Fruit fly (Drosophila melanogaster): ENCODE measurements around the gene pb.

The pb gene

dm6 chr3R:6708858-6709257 is 33.0 kb downstream of the pb start:
- no peak for TF ChIP-seq CG11695 (GFP tag; IDR thresholded peaks at IDR 0.05)
- TF ChIP-seq CG10959 (GFP tag; IDR thresholded peaks at IDR 0.05) = no peak
- no peak for TF ChIP-seq B-H1 (GFP tag; IDR thresholded peaks at IDR 0.05)
- TF ChIP-seq jigr1 (GFP tag; IDR thresholded peaks at IDR 0.05) = no peak
- TF ChIP-seq CG7987 (GFP tag; optimal IDR thresholded peaks at IDR 0.05) = no peak
- TF ChIP-seq CG12659 (GFP tag; optimal IDR thresholded peaks at IDR 0.05) = no peak
- no peak for TF ChIP-seq abd-A (tag; optimal IDR thresholded peaks at IDR 0.05)
- TF ChIP-seq shn (GFP tag; optimal IDR thresholded peaks at IDR 0.05) = no peak
- no peak for TF ChIP-seq Ssrp (tag; optimal IDR thresholded peaks at IDR 0.05)
- TF ChIP-seq CG10147 (GFP tag; optimal IDR thresholded peaks at IDR 0.05) = no peak
- no peak for TF ChIP-seq Bteb2 (GFP tag; optimal IDR thresholded peaks at IDR 0.05)
- no peak for TF ChIP-seq Mrtf (GFP tag; IDR thresholded peaks at IDR 0.05)
- TF ChIP-seq nau (GFP tag; optimal IDR thresholded peaks at IDR 0.05) = no peak
- TF ChIP-seq Hmr (GFP tag; optimal IDR thresholded peaks at IDR 0.05) = peak; percentile 41
- no peak for TF ChIP-seq lilli (GFP tag; optimal IDR thresholded peaks at IDR 0.05)
- TF ChIP-seq Usf (GFP tag; optimal IDR thresholded peaks at IDR 0.05) = no peak
- TF ChIP-seq aop (GFP tag; IDR thresholded peaks at IDR 0.05) = no peak
- no peak for TF ChIP-seq sima (GFP tag; optimal IDR thresholded peaks at IDR 0.05)
- no peak for TF ChIP-seq CG9797 (GFP tag; optimal IDR thresholded peaks at IDR 0.05)
- TF ChIP-seq bowl (GFP tag; IDR thresholded peaks at IDR 0.05) = no peak
- no peak for TF ChIP-seq chm (GFP tag; IDR thresholded peaks at IDR 0.05)
- TF ChIP-seq Pdp1 (GFP tag; optimal IDR thresholded peaks at IDR 0.05) = no peak
- TF ChIP-seq CG13123 (GFP tag; optimal IDR thresholded peaks at IDR 0.05) = no peak
- no peak for TF ChIP-seq CG4730 (GFP tag; IDR thresholded peaks at IDR 0.05)
- no peak for TF ChIP-seq NC2β (GFP tag; optimal IDR thresholded peaks at IDR 0.05)
- TF ChIP-seq amos (GFP tag; IDR thresholded peaks at IDR 0.05; ENCODE audit: partially characterized antibody) = peak; percentile 48
- peak; percentile 41; the same call in 1 of the 2 replicates for TF ChIP-seq CG42726 (GFP tag; IDR thresholded peaks at IDR 0.05; ENCODE audit: partially characterized antibody)
- TF ChIP-seq CG15696 (tag; optimal IDR thresholded peaks at IDR 0.05) = no peak
- no peak for TF ChIP-seq Nf-YA (GFP tag; IDR thresholded peaks at IDR 0.05)
- TF ChIP-seq CG17802 (tag; optimal IDR thresholded peaks at IDR 0.05) = no peak
- no peak for TF ChIP-seq dm (GFP tag; optimal IDR thresholded peaks at IDR 0.05)
- no peak for TF ChIP-seq CG31441 (GFP tag; IDR thresholded peaks at IDR 0.05)
- TF ChIP-seq CG18476 (GFP tag; optimal IDR thresholded peaks at IDR 0.05) = no peak
- no peak for TF ChIP-seq Ets65A (GFP tag)
- peak; percentile 69 for TF ChIP-seq HmgD (GFP tag; optimal IDR thresholded peaks at IDR 0.05)
- no peak for TF ChIP-seq h (optimal IDR thresholded peaks at IDR 0.05)
- no peak for TF ChIP-seq psq (GFP tag; optimal IDR thresholded peaks at IDR 0.05)
- TF ChIP-seq Xbp1 (GFP tag; optimal IDR thresholded peaks at IDR 0.05) = no peak
- no peak for TF ChIP-seq CG7271 (tag; optimal IDR thresholded peaks at IDR 0.05)
- TF ChIP-seq zen2 (GFP tag; IDR thresholded peaks at IDR 0.05; ENCODE audit: partially characterized antibody) = peak; percentile 55; the same call in 2 of the 3 replicates
- TF ChIP-seq CG2199 (GFP tag; IDR thresholded peaks at IDR 0.05) = peak; percentile 74; the same call in 1 of the 3 replicates
- TF ChIP-seq CG3847 (GFP tag; IDR thresholded peaks at IDR 0.05) = 0 out of 2 replicates have a peak, but pooled peaks have one; percentile 15
- TF ChIP-seq Taf1 (GFP tag; IDR thresholded peaks at IDR 0.05) = no peak
- TF ChIP-seq Kr (GFP tag; optimal IDR thresholded peaks at IDR 0.05) = no peak
- no peak for TF ChIP-seq CG6175 (GFP tag; IDR thresholded peaks at IDR 0.05)
- TF ChIP-seq Bdp1 (GFP tag; optimal IDR thresholded peaks at IDR 0.05) = no peak
- TF ChIP-seq CG2120 (GFP tag; optimal IDR thresholded peaks at IDR 0.05) = peak; percentile 11
- TF ChIP-seq ham (GFP tag; IDR thresholded peaks at IDR 0.05) = no peak
- peak; percentile 21 for TF ChIP-seq CG17829 (tag; optimal IDR thresholded peaks at IDR 0.05)
- TF ChIP-seq Atf-2 (GFP tag; optimal IDR thresholded peaks at IDR 0.05) = no peak
- TF ChIP-seq tio (GFP tag; optimal IDR thresholded peaks at IDR 0.05) = no peak
- no peak for TF ChIP-seq CkIIα-i1 (GFP tag; IDR thresholded peaks at IDR 0.05)
- no peak for TF ChIP-seq CG10543 (GFP tag; optimal IDR thresholded peaks at IDR 0.05)

Data from whole organism, embryonic.